Worm (Caenorhabditis elegans) whole organism, midembryonic: ENCODE measurements around the gene B0244.4.

Source experiments
- T22C8.4 ChIP-seq: fragments of 200-800 bp; sonication (Bioruptor generic); IDR thresholded peaks from 2 replicates; pipeline ENCODE4 v1.3.6; 2022; ENCODE audit warnings: missing genetic modification characterization, missing compliant biosample characterization
- cog-1 ChIP-seq: sonication (generic microtip); optimal IDR thresholded peaks from 2 replicates; lab custom pipeline; 2016; ENCODE audit warnings: missing genetic modification characterization, missing compliant biosample characterization
- med-1 ChIP-seq: sonication (generic microtip); optimal IDR thresholded peaks from 2 replicates; lab custom pipeline; 2017; ENCODE audit warnings: missing genetic modification characterization, mild to moderate bottlenecking, missing compliant biosample characterization, antibody characterized with exemption, missing genetic modification reagents; ENCODE audit not compliant: insufficient read depth

- TF ChIP-seq med-1: no peak
- no peak for TF ChIP-seq T22C8.4 (GFP tag; lab: Robert Waterston, UW)
- TF ChIP-seq cog-1 (tag; lab: Kevin White, UChicago): no peak
These were observed 16.7 kb downstream of the B0244.4 start for ce11 chrIII:5763988-5764387.
